Fruit fly (Drosophila melanogaster) whole organism, adult: ENCODE results near the gene pHCl-1.

Source experiments
- CG11617 ChIP-seq: fragments of 200-800 bp; sonication (Bioruptor generic); optimal IDR thresholded peaks from 2 replicates; lab custom pipeline; 2017; ENCODE audit warnings: mild to moderate bottlenecking, missing biosample characterization, missing genetic modification reagents, missing genetic modification characterization
- CG1620 ChIP-seq: fragments of 200-800 bp; sonication (Bioruptor generic); optimal IDR thresholded peaks from 2 replicates; lab custom pipeline; 2016; ENCODE audit warnings: missing biosample characterization, missing genetic modification characterization
- CG33017 ChIP-seq: fragments of 200-800 bp; sonication (Bioruptor generic); optimal IDR thresholded peaks from 2 replicates; lab custom pipeline; 2018; ENCODE audit warnings: missing biosample characterization, mild to moderate bottlenecking, missing genetic modification characterization, moderate library complexity
- CG5204 ChIP-seq: fragments of 200-800 bp; sonication (Bioruptor generic); optimal IDR thresholded peaks from 2 replicates; lab custom pipeline; 2016; ENCODE audit warnings: missing biosample characterization, missing genetic modification characterization
- CG7045 ChIP-seq: fragments of 200-800 bp; sonication (Bioruptor generic); optimal IDR thresholded peaks from 2 replicates; lab custom pipeline; 2017; ENCODE audit warnings: missing biosample characterization, mild to moderate bottlenecking, missing genetic modification characterization
- CG7101 ChIP-seq: fragments of 200-800 bp; sonication (Bioruptor generic); optimal IDR thresholded peaks from 2 replicates; lab custom pipeline; 2018; ENCODE audit warnings: missing biosample characterization, mild to moderate bottlenecking, missing genetic modification characterization, moderate library complexity
- Clk ChIP-seq: fragments of 200-800 bp; sonication (Bioruptor generic); optimal IDR thresholded peaks from 2 replicates; lab custom pipeline; 2017; ENCODE audit warnings: missing biosample characterization, missing genetic modification characterization
- Hr96 ChIP-seq: fragments of 200-800 bp; sonication (Bioruptor generic); optimal IDR thresholded peaks from 2 replicates; lab custom pipeline; 2016; ENCODE audit warnings: missing biosample characterization, missing genetic modification characterization
- Mnt ChIP-seq: fragments of 200-800 bp; sonication (Bioruptor generic); optimal IDR thresholded peaks from 2 replicates; lab custom pipeline; 2016; ENCODE audit warnings: missing biosample characterization, mild to moderate bottlenecking, missing genetic modification characterization
- bab1 ChIP-seq: fragments of 200-800 bp; sonication (Bioruptor generic); optimal IDR thresholded peaks from 3 replicates; lab custom pipeline; 2019; ENCODE audit warnings: missing biosample characterization, mild to moderate bottlenecking, missing genetic modification characterization, moderate library complexity
- kay ChIP-seq: fragments of 200-800 bp; sonication (Bioruptor generic); peaks from one replicate; lab custom pipeline; 2016; ENCODE audit warnings: missing biosample characterization, missing genetic modification characterization, borderline replicate concordance
- ovo ChIP-seq: fragments of 200-800 bp; sonication (Bioruptor generic); optimal IDR thresholded peaks from 2 replicates; lab custom pipeline; 2016; ENCODE audit warnings: missing biosample characterization, missing genetic modification characterization
- pad ChIP-seq: fragments of 200-800 bp; sonication (Bioruptor generic); optimal IDR thresholded peaks from 3 replicates; lab custom pipeline; 2017; ENCODE audit warnings: missing biosample characterization, missing genetic modification characterization, mild to moderate bottlenecking, moderate library complexity, missing genetic modification reagents
- toe ChIP-seq: fragments of 200-800 bp; sonication (Bioruptor generic); optimal IDR thresholded peaks from 2 replicates; lab custom pipeline; 2016; ENCODE audit warnings: missing biosample characterization, missing genetic modification characterization

DNA sequence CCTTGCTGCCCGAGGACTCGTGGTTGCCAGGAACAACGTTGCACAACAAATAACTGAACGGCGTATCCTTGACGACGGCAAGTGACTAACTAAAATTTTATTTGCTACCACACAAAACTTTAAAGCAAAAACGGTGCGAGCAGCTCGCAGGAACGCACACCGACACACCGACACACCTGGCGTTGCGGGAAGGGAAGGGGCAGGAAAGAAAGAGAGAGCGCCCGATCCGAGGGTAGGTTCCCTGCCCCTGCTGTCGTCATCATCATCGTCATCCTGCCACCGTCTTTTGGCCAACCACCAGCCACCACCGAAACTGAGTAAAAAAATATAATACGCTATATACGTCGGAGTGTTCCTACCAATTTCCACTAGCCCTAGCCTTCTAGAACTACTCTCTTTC lies 54.9 kb downstream of the pHCl-1 start, which contains the start of gene meru:
- TF ChIP-seq toe (GFP tag; lab: Kevin White, UChicago), result no peak
- TF ChIP-seq CG5204, result no peak
- no peak for TF ChIP-seq Mnt (GFP tag; lab: Kevin White, UChicago)
- no peak for TF ChIP-seq CG1620 (GFP tag; lab: Kevin White, UChicago)
- TF ChIP-seq CG11617 (GFP tag; lab: Kevin White, UChicago), result no peak
- TF ChIP-seq bab1, result no peak
- no peak for TF ChIP-seq CG33017 (tag; lab: Kevin White, UChicago)
- no peak for TF ChIP-seq Hr96 (GFP tag; lab: Kevin White, UChicago)
- TF ChIP-seq CG7101 (tag; lab: Kevin White, UChicago), result no peak
- TF ChIP-seq kay (GFP tag; lab: Kevin White, UChicago), result no peak
- TF ChIP-seq ovo, result no peak
- TF ChIP-seq CG7045, result no peak
- TF ChIP-seq Clk (GFP tag; lab: Kevin White, UChicago), result no peak
- no peak for TF ChIP-seq pad (GFP tag; lab: Kevin White, UChicago)
